Fruit fly (Drosophila melanogaster) whole organism, adult: Measurements from ENCODE around the gene Saf6.

ENCODE experiments used
- CG11617 ChIP-seq: fragments of 200-800 bp; sonication (Bioruptor generic); optimal IDR thresholded peaks from 2 replicates; lab custom pipeline; 2017; ENCODE audit warnings: mild to moderate bottlenecking, missing biosample characterization, missing genetic modification reagents, missing genetic modification characterization
- CG14711 ChIP-seq: fragments of 200-800 bp; sonication (Bioruptor generic); optimal IDR thresholded peaks from 2 replicates; lab custom pipeline; 2018; ENCODE audit warnings: missing biosample characterization, mild to moderate bottlenecking, missing genetic modification characterization, moderate library complexity
- CG33017 ChIP-seq: fragments of 200-800 bp; sonication (Bioruptor generic); optimal IDR thresholded peaks from 2 replicates; lab custom pipeline; 2018; ENCODE audit warnings: missing biosample characterization, mild to moderate bottlenecking, missing genetic modification characterization, moderate library complexity
- CG5204 ChIP-seq: fragments of 200-800 bp; sonication (Bioruptor generic); optimal IDR thresholded peaks from 2 replicates; lab custom pipeline; 2016; ENCODE audit warnings: missing biosample characterization, missing genetic modification characterization
- CG7101 ChIP-seq: fragments of 200-800 bp; sonication (Bioruptor generic); optimal IDR thresholded peaks from 2 replicates; lab custom pipeline; 2018; ENCODE audit warnings: missing biosample characterization, mild to moderate bottlenecking, missing genetic modification characterization, moderate library complexity
- Clk ChIP-seq: fragments of 200-800 bp; sonication (Bioruptor generic); optimal IDR thresholded peaks from 2 replicates; lab custom pipeline; 2017; ENCODE audit warnings: missing biosample characterization, missing genetic modification characterization
- Crg-1 ChIP-seq: fragments of 200-800 bp; sonication (Bioruptor generic); optimal IDR thresholded peaks from 2 replicates; lab custom pipeline; 2016; ENCODE audit warnings: missing biosample characterization, missing genetic modification characterization
- Hr96 ChIP-seq: fragments of 200-800 bp; sonication (Bioruptor generic); optimal IDR thresholded peaks from 2 replicates; lab custom pipeline; 2016; ENCODE audit warnings: missing biosample characterization, missing genetic modification characterization
- ovo ChIP-seq: fragments of 200-800 bp; sonication (Bioruptor generic); optimal IDR thresholded peaks from 2 replicates; lab custom pipeline; 2016; ENCODE audit warnings: missing biosample characterization, missing genetic modification characterization
- pad ChIP-seq: fragments of 200-800 bp; sonication (Bioruptor generic); optimal IDR thresholded peaks from 3 replicates; lab custom pipeline; 2017; ENCODE audit warnings: missing biosample characterization, missing genetic modification characterization, mild to moderate bottlenecking, moderate library complexity, missing genetic modification reagents
- tj ChIP-seq: fragments of 200-800 bp; sonication (Bioruptor generic); optimal IDR thresholded peaks from 3 replicates; lab custom pipeline; 2017; ENCODE audit warnings: missing biosample characterization, mild to moderate bottlenecking, missing genetic modification characterization, moderate library complexity
- toe ChIP-seq: fragments of 200-800 bp; sonication (Bioruptor generic); optimal IDR thresholded peaks from 2 replicates; lab custom pipeline; 2016; ENCODE audit warnings: missing biosample characterization, missing genetic modification characterization

DNA sequence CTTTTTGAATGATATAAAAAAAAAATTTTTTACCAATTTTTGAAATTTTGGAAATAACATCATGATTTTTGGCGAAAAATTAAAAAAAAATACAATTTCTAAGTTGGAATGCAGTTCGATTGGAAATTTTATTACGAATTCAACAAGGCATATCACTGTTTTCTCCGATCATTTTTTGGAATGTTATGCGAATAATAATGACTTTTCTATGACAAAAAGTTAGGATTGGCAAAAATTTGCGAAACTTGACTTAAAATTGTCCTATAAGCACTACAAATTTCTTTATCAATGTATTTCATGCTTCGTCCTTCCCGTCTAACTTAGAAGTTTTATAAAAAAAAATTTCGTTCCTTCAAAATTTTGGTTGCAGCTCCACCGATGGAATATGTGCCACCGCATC lies 31.7 kb downstream of the Saf6 start, which contains the start of gene CG3544:
- TF ChIP-seq ovo (GFP tag; lab: Kevin White, UChicago) (no peak), CG5204 (GFP tag; lab: Kevin White, UChicago) (no peak), CG14711 (no peak), Hr96 (GFP tag; lab: Kevin White, UChicago) (no peak), toe (GFP tag; lab: Kevin White, UChicago) (no peak), CG11617 (GFP tag; lab: Kevin White, UChicago) (no peak), Clk (GFP tag; lab: Kevin White, UChicago) (no peak), tj (no peak), CG33017 (tag; lab: Kevin White, UChicago) (no peak), pad (GFP tag; lab: Kevin White, UChicago) (no peak), Crg-1 (no peak), CG7101 (no peak)
